Fruit fly (Drosophila melanogaster): ENCODE data around the gene HINT1.

dm6 chr2L:2720368-2720767 is 49.6 kb upstream of the HINT1 start:
- TF ChIP-seq usp (GFP tag; optimal IDR thresholded peaks at IDR 0.05) (no peak), pan (optimal IDR thresholded peaks at IDR 0.05) (no peak), psq (optimal IDR thresholded peaks at IDR 0.05) (no peak)
